Fruit fly (Drosophila melanogaster) whole organism, pupa: Measurements from ENCODE around the gene Brr2.

Experiments used
- Pif1B ChIP-seq: fragments of 200-800 bp; sonication (Bioruptor generic); optimal IDR thresholded peaks from 3 replicates; lab custom pipeline; 2016; ENCODE audit warnings: missing biosample characterization, missing genetic modification characterization
- gl ChIP-seq: fragments of 200-800 bp; sonication (Bioruptor generic); optimal IDR thresholded peaks from 2 replicates; lab custom pipeline; 2018; ENCODE audit warnings: missing biosample characterization, mild to moderate bottlenecking, missing genetic modification characterization

DNA sequence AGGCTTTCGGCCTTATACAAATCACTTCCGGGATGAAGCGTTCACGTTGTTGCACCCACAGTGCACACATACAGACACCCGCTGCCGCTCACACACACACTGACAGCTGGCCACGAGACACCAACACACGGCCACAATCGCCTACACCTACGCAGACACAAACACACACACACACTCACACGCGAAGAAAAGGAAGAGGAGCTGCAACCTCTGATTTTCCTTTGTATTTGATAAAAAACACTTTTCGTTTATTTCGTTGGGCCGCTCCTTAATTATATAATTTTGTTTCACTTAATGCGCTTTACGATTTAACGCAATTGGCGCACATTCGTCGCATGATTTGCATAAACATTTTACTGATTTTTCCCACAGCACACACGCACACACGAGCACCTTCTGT, 43.4 kb downstream of the Brr2 start:
- no peak for TF ChIP-seq Pif1B (GFP tag; lab: Kevin White, UChicago)
- TF ChIP-seq gl (tag; lab: Kevin White, UChicago), result no peak
